Worm (Caenorhabditis elegans) whole organism, L4/young adult: ENCODE data around the gene T24B8.4.

Experiments
- W03F9.2 ChIP-seq: fragments of 150-350 bp; optimal IDR thresholded peaks from 2 replicates; lab custom pipeline; 2014; ENCODE audit warnings: missing biosample characterization, missing genetic modification characterization
- dao-5 ChIP-seq: sonication (generic microtip); optimal IDR thresholded peaks from 2 replicates; lab custom pipeline; 2016; ENCODE audit warnings: missing genotype, missing genetic modification characterization, moderate library complexity, missing compliant biosample characterization
- him-1 ChIP-seq: sonication (generic microtip); optimal IDR thresholded peaks from 2 replicates; lab custom pipeline; 2016; ENCODE audit warnings: missing genotype, missing genetic modification reagents, missing genetic modification characterization, missing compliant biosample characterization

- no peak for TF ChIP-seq W03F9.2 (tag; lab: Kevin White, UChicago)
- no peak for TF ChIP-seq him-1 (tag; lab: Kevin White, UChicago)
- no peak for TF ChIP-seq dao-5
Measured at ce11 chrII:9021625-9022024, 49.0 kb downstream of the T24B8.4 start.
